Worm (Caenorhabditis elegans) whole organism, L1 larva: ENCODE measurements around the gene C07H6.2.

ENCODE experiments used
- C16A3.4 ChIP-seq: fragments of 150-350 bp; optimal IDR thresholded peaks from 2 replicates; lab custom pipeline; 2014; ENCODE audit warnings: missing biosample characterization, missing genetic modification characterization
- Y116A8C.19 ChIP-seq: sonication (generic microtip); optimal IDR thresholded peaks from 2 replicates; lab custom pipeline; 2016; ENCODE audit warnings: missing compliant biosample characterization, missing genetic modification characterization, borderline replicate concordance
- aha-1 ChIP-seq: fragments of 150-350 bp; optimal IDR thresholded peaks from 2 replicates; lab custom pipeline; 2014; ENCODE audit warnings: missing biosample characterization, missing genetic modification characterization
- aly-2 ChIP-seq: fragments of 150-350 bp; optimal IDR thresholded peaks from 2 replicates; lab custom pipeline; 2014; ENCODE audit warnings: missing biosample characterization, missing genetic modification characterization
- ama-1 ChIP-seq: fragments of 150-350 bp; optimal IDR thresholded peaks from 2 replicates; lab custom pipeline; 2014
- ceh-8 ChIP-seq: fragments of 200-800 bp; sonication (Bioruptor generic); optimal IDR thresholded peaks from 2 replicates; lab custom pipeline; 2018; ENCODE audit warnings: mild to moderate bottlenecking, missing genetic modification characterization, moderate library complexity, missing compliant biosample characterization
- ceh-82 ChIP-seq, 3 experiments: fragments of 150-350 bp in 1 of 3; sonication (generic microtip) in 2 of 3; optimal IDR thresholded peaks; 2 replicates each; lab custom pipeline; 2014 to 2017; ENCODE audit warnings: missing biosample characterization in 3 of 3, missing genetic modification characterization in 3 of 3
- ceh-90 ChIP-seq: sonication (generic microtip); optimal IDR thresholded peaks from 2 replicates; lab custom pipeline; 2016; ENCODE audit warnings: missing genetic modification characterization, missing compliant biosample characterization
- ces-1 ChIP-seq: fragments of 150-350 bp; optimal IDR thresholded peaks from 2 replicates; lab custom pipeline; 2014; ENCODE audit warnings: missing biosample characterization, missing genetic modification reagents, missing genetic modification characterization
- efl-1 ChIP-seq, 4 experiments: fragments of 150-350 bp; optimal IDR thresholded peaks in 3 of 4; peaks in 1 of 4; 1 replicate in 1 of 4; 2 replicates in 3 of 4; lab custom pipeline; 2014; ENCODE audit warnings: missing biosample characterization in 2 of 4, missing genetic modification characterization in 2 of 4, missing genetic modification reagents in 2 of 4
- egl-27 ChIP-seq, 2 experiments: fragments of 150-350 bp in 1 of 2; sonication (generic microtip); optimal IDR thresholded peaks; 3 replicates each; lab custom pipeline; 2017 to 2018; ENCODE audit warnings: missing biosample characterization in 2 of 2, missing genetic modification characterization in 2 of 2, missing genetic modification reagents in 2 of 2
- elt-3 ChIP-seq, 6 experiments: fragments of 150-350 bp in 1 of 6; sonication (generic microtip); optimal IDR thresholded peaks; 2 replicates each; lab custom pipeline; 2017 to 2018; ENCODE audit warnings: missing biosample characterization in 6 of 6, missing genetic modification characterization in 6 of 6, inconsistent platforms in 1 of 6
- ets-5 ChIP-seq: fragments of 200-800 bp; sonication (Bioruptor generic); IDR thresholded peaks from 2 replicates; pipeline ENCODE4 v1.3.6; 2022; ENCODE audit warnings: missing genetic modification characterization, missing compliant biosample characterization
- fkh-8 ChIP-seq: sonication (generic microtip); optimal IDR thresholded peaks from 2 replicates; lab custom pipeline; 2016; ENCODE audit warnings: mild to moderate bottlenecking, missing genetic modification characterization, missing compliant biosample characterization
- fos-1 ChIP-seq: fragments of 150-350 bp; optimal IDR thresholded peaks from 2 replicates; lab custom pipeline; 2014; ENCODE audit warnings: missing biosample characterization, missing genetic modification characterization
- grh-1 ChIP-seq: fragments of 200-800 bp; sonication (Bioruptor generic); IDR thresholded peaks from 2 replicates; pipeline ENCODE4 v1.3.6; 2022; ENCODE audit warnings: missing genetic modification reagents, missing genetic modification characterization, missing compliant biosample characterization
- hlh-4 ChIP-seq: sonication (generic microtip); optimal IDR thresholded peaks from 2 replicates; lab custom pipeline; 2016; ENCODE audit warnings: mild to moderate bottlenecking, missing genetic modification characterization, missing compliant biosample characterization
- irx-1 ChIP-seq: sonication (generic microtip); optimal IDR thresholded peaks from 2 replicates; lab custom pipeline; 2016; ENCODE audit warnings: missing genetic modification characterization, missing compliant biosample characterization
- jun-1 ChIP-seq: fragments of 150-350 bp; optimal IDR thresholded peaks from 2 replicates; lab custom pipeline; 2014; ENCODE audit warnings: missing biosample characterization, missing genetic modification reagents, missing genetic modification characterization
- lin-13 ChIP-seq: fragments of 150-350 bp; optimal IDR thresholded peaks from 2 replicates; lab custom pipeline; 2014; ENCODE audit warnings: missing biosample characterization, missing genetic modification reagents, missing genetic modification characterization
- lin-14 ChIP-seq: fragments of 200-800 bp; sonication (Bioruptor generic); optimal IDR thresholded peaks from 2 replicates; lab custom pipeline; 2018; ENCODE audit warnings: mild to moderate bottlenecking, missing genetic modification characterization, moderate library complexity, missing compliant biosample characterization
- lin-35 ChIP-seq, 2 experiments: fragments of 150-350 bp; optimal IDR thresholded peaks; 2 replicates each; lab custom pipeline; 2014; ENCODE audit warnings: missing biosample characterization in 2 of 2, missing genetic modification characterization in 2 of 2, missing genetic modification reagents in 2 of 2
- lin-39 ChIP-seq: fragments of 150-350 bp; optimal IDR thresholded peaks from 2 replicates; lab custom pipeline; 2014; ENCODE audit warnings: missing biosample characterization, missing genetic modification reagents, missing genetic modification characterization
- lsy-2 ChIP-seq, 2 experiments: fragments of 150-350 bp; optimal IDR thresholded peaks; 2 replicates each; lab custom pipeline; 2014; ENCODE audit warnings: missing biosample characterization in 2 of 2, missing genetic modification characterization in 2 of 2
- mdl-1 ChIP-seq, 2 experiments: fragments of 150-350 bp; optimal IDR thresholded peaks; 2 replicates each; lab custom pipeline; 2014 to 2017; ENCODE audit warnings: missing biosample characterization in 2 of 2, missing genetic modification characterization in 2 of 2, inconsistent platforms in 1 of 2
- mep-1 ChIP-seq: fragments of 150-350 bp; optimal IDR thresholded peaks from 2 replicates; lab custom pipeline; 2014; ENCODE audit warnings: missing biosample characterization, missing genetic modification characterization
- nhr-19 ChIP-seq: fragments of 200-800 bp; sonication (Bioruptor generic); conservative IDR thresholded peaks from 2 replicates; pipeline ENCODE4 v1.3.6; 2022; ENCODE audit warnings: missing genetic modification characterization, missing compliant biosample characterization
- nhr-20 ChIP-seq: sonication (generic microtip); optimal IDR thresholded peaks from 2 replicates; lab custom pipeline; 2016; ENCODE audit warnings: mild to moderate bottlenecking, missing genetic modification characterization, missing compliant biosample characterization
- nhr-237 ChIP-seq: fragments of 150-350 bp; optimal IDR thresholded peaks from 2 replicates; lab custom pipeline; 2014; ENCODE audit warnings: missing biosample characterization, missing genetic modification characterization
- nhr-28 ChIP-seq: fragments of 150-350 bp; optimal IDR thresholded peaks from 2 replicates; lab custom pipeline; 2014; ENCODE audit warnings: missing biosample characterization, missing genetic modification characterization
- nhr-47 ChIP-seq: sonication (generic microtip); optimal IDR thresholded peaks from 2 replicates; lab custom pipeline; 2016; ENCODE audit warnings: mild to moderate bottlenecking, missing genetic modification characterization, moderate library complexity, missing compliant biosample characterization
- nhr-76 ChIP-seq: sonication (generic microtip); optimal IDR thresholded peaks from 2 replicates; lab custom pipeline; 2017; ENCODE audit warnings: missing biosample characterization, missing genetic modification characterization
- nhr-77 ChIP-seq: fragments of 150-350 bp; optimal IDR thresholded peaks from 2 replicates; lab custom pipeline; 2014; ENCODE audit warnings: missing biosample characterization, missing genetic modification characterization
- nhr-85 ChIP-seq: sonication (generic microtip); peaks from one replicate; lab custom pipeline; 2016; ENCODE audit warnings: missing genetic modification characterization, inconsistent platforms, missing compliant biosample characterization
- nhr-90 ChIP-seq: sonication (generic microtip); optimal IDR thresholded peaks from 2 replicates; lab custom pipeline; 2016; ENCODE audit warnings: mild to moderate bottlenecking, missing genetic modification characterization, missing compliant biosample characterization; ENCODE audit not compliant: poor library complexity
- pag-3 ChIP-seq: sonication (generic microtip); optimal IDR thresholded peaks from 2 replicates; lab custom pipeline; 2017; ENCODE audit warnings: missing genetic modification characterization, mild to moderate bottlenecking, missing compliant biosample characterization, antibody characterized with exemption, borderline replicate concordance; ENCODE audit not compliant: insufficient read depth
- rnt-1 ChIP-seq: sonication (generic microtip); optimal IDR thresholded peaks from 2 replicates; lab custom pipeline; 2016; ENCODE audit warnings: mild to moderate bottlenecking, missing genetic modification characterization, moderate library complexity, missing compliant biosample characterization
- skn-1 ChIP-seq: fragments of 150-350 bp; optimal IDR thresholded peaks from 2 replicates; lab custom pipeline; 2014; ENCODE audit warnings: missing biosample characterization, missing genetic modification characterization
- snpc-4 ChIP-seq: fragments of 150-350 bp; optimal IDR thresholded peaks from 2 replicates; lab custom pipeline; 2014; ENCODE audit warnings: missing biosample characterization, missing genetic modification characterization
- snu-23 ChIP-seq: sonication (generic microtip); optimal IDR thresholded peaks from 2 replicates; lab custom pipeline; 2016; ENCODE audit warnings: missing genetic modification characterization, missing compliant biosample characterization
- sox-4 ChIP-seq: sonication (generic microtip); optimal IDR thresholded peaks from 2 replicates; lab custom pipeline; 2016; ENCODE audit warnings: missing genetic modification characterization, missing compliant biosample characterization
- sptf-1 ChIP-seq: fragments of 150-350 bp; optimal IDR thresholded peaks from 2 replicates; lab custom pipeline; 2014; ENCODE audit warnings: missing biosample characterization, missing genetic modification characterization
- sup-37 ChIP-seq: fragments of 200-800 bp; sonication (Bioruptor generic); optimal IDR thresholded peaks from 2 replicates; lab custom pipeline; 2018; ENCODE audit warnings: mild to moderate bottlenecking, missing genetic modification characterization, missing compliant biosample characterization
- swsn-7 ChIP-seq: sonication (generic microtip); optimal IDR thresholded peaks from 2 replicates; lab custom pipeline; 2016; ENCODE audit warnings: missing genetic modification characterization, missing compliant biosample characterization
- tbx-2 ChIP-seq: sonication (generic microtip); optimal IDR thresholded peaks from 2 replicates; lab custom pipeline; 2016; ENCODE audit warnings: missing genetic modification characterization, missing compliant biosample characterization
- tlp-1 ChIP-seq: fragments of 150-350 bp; optimal IDR thresholded peaks from 2 replicates; lab custom pipeline; 2014; ENCODE audit warnings: missing biosample characterization, missing genetic modification characterization
- unc-130 ChIP-seq: fragments of 150-350 bp; optimal IDR thresholded peaks from 2 replicates; lab custom pipeline; 2017; ENCODE audit warnings: missing biosample characterization, missing genetic modification characterization, inconsistent platforms
- unc-86 ChIP-seq: sonication (generic microtip); optimal IDR thresholded peaks from 2 replicates; lab custom pipeline; 2016; ENCODE audit warnings: missing genetic modification characterization, missing compliant biosample characterization
- unc-98 ChIP-seq: fragments of 200-800 bp; sonication (Bioruptor generic); IDR thresholded peaks from 2 replicates; pipeline ENCODE4 v1.3.6; 2022; ENCODE audit warnings: missing genetic modification characterization, missing compliant biosample characterization
- xbp-1 ChIP-seq: sonication (generic microtip); optimal IDR thresholded peaks from 2 replicates; lab custom pipeline; 2016; ENCODE audit warnings: missing genetic modification characterization, missing compliant biosample characterization
- ztf-11 ChIP-seq, 2 experiments: sonication (generic microtip); optimal IDR thresholded peaks; 2 replicates each; lab custom pipeline; 2016 to 2017; ENCODE audit warnings: missing genetic modification characterization in 2 of 2, missing biosample characterization in 1 of 2, missing compliant biosample characterization in 1 of 2

C07H6.2 gene

ce11 chrIII:7484765-7485164 lies 36.0 kb upstream of the C07H6.2 start:
- TF ChIP-seq unc-86 (tag; lab: Kevin White, UChicago) (no peak), hlh-4 (tag; lab: Kevin White, UChicago) (no peak), Y116A8C.19 (tag; lab: Kevin White, UChicago) (no peak), ces-1 (GFP tag; lab: Kevin White, UChicago) (no peak), sup-37 (GFP tag; lab: Kevin White, UChicago) (no peak), egl-27 (tag; optimal IDR thresholded peaks at IDR 0.05; lab: Kevin White, UChicago) (no peak), grh-1 (GFP tag; lab: Robert Waterston, UW) (no peak), jun-1 (tag; lab: Kevin White, UChicago) (no peak), skn-1 (tag; lab: Kevin White, UChicago) (no peak), lin-13 (GFP tag; lab: Kevin White, UChicago) (no peak), nhr-28 (tag; lab: Kevin White, UChicago) (no peak), nhr-76 (tag; lab: Kevin White, UChicago) (no peak)

- TF ChIP-seq swsn-7 (tag; lab: Kevin White, UChicago) (no peak), ztf-11 (tag; optimal IDR thresholded peaks at IDR 0.05; lab: Kevin White, UChicago) (no peak), ceh-82 (tag; optimal IDR thresholded peaks at IDR 0.05; lab: Kevin White, UChicago) (no peak), sup-37 (GFP tag; lab: Kevin White, UChicago) (no peak), ama-1 (lab: Kevin White, UChicago) (no peak), snpc-4 (no peak), nhr-237 (tag; lab: Kevin White, UChicago) (no peak), nhr-90 (peak; percentile 63), ceh-90 (no peak), nhr-19 (GFP tag; lab: Robert Waterston, UW) (no peak), tlp-1 (tag; lab: Kevin White, UChicago) (no peak), nhr-77 (tag; lab: Kevin White, UChicago) (peak; percentile 15), xbp-1 (peak; percentile 5), fos-1 (tag; lab: Kevin White, UChicago) (no peak), efl-1 (optimal IDR thresholded peaks at IDR 0.05; lab: Kevin White, UChicago) (peak in 1 of 2 experiments; percentile 3), efl-1 (GFP tag; optimal IDR thresholded peaks at IDR 0.05 in 1 of 2; lab: Kevin White, UChicago) (peak in 1 of 2 experiments; percentile 6), snu-23 (GFP tag; lab: Kevin White, UChicago) (peak; percentile 76), ceh-8 (GFP tag; lab: Kevin White, UChicago) (no peak), pag-3 (peak; percentile 99), irx-1 (no peak), nhr-85 (peak; percentile 96), lin-35 (GFP tag; optimal IDR thresholded peaks at IDR 0.05; lab: Kevin White, UChicago) (peak in 1 of 2 experiments; percentile 12), ces-1 (GFP tag; lab: Kevin White, UChicago) (no peak), sox-4 (tag; lab: Kevin White, UChicago) (no peak), aly-2 (no peak), lin-14 (GFP tag; lab: Kevin White, UChicago) (peak; percentile 94), mdl-1 (tag; optimal IDR thresholded peaks at IDR 0.05; lab: Kevin White, UChicago) (no peak), sptf-1 (tag; lab: Kevin White, UChicago) (no peak), ets-5 (GFP tag; lab: Robert Waterston, UW) (no peak), aha-1 (no peak), egl-27 (tag; optimal IDR thresholded peaks at IDR 0.05; lab: Kevin White, UChicago) (no peak), rnt-1 (tag; lab: Kevin White, UChicago) (no peak), elt-3 (tag; optimal IDR thresholded peaks at IDR 0.05; lab: Kevin White, UChicago) (peak; percentile 55 to 95 (median 86)), nhr-47 (peak; percentile 22), lsy-2 (tag; optimal IDR thresholded peaks at IDR 0.05; lab: Kevin White, UChicago) (peak; percentile 22 to 47), lin-39 (tag; lab: Kevin White, UChicago) (no peak), tbx-2 (tag; lab: Kevin White, UChicago) (peak; percentile 37), unc-98 (no peak), hlh-4 (tag; lab: Kevin White, UChicago) (no peak), C16A3.4 (peak; percentile 36), unc-130 (peak; percentile 32), nhr-20 (tag; lab: Kevin White, UChicago) (peak; percentile 78), mep-1 (tag; lab: Kevin White, UChicago) (peak; percentile 59), fkh-8 (tag; lab: Kevin White, UChicago) (no peak)
Observed at ce11 chrIII:7488303-7488702, 32.5 kb upstream of the C07H6.2 start.
